Fruit fly (Drosophila melanogaster) whole organism, embryonic: ENCODE measurements around the gene cno.
A peak's percentile ranks its signal among the peaks of the same experiment; 100 is the strongest.

ENCODE experiments used
- Awh ChIP-seq: fragments of 200-800 bp; sonication (Bioruptor generic); IDR thresholded peaks from 2 replicates; pipeline ENCODE4, ENCODE4 v1.3.6; 2022; ENCODE audit warnings: missing biosample characterization, missing genetic modification characterization
- B-H2 ChIP-seq: fragments of 200-800 bp; sonication (Bioruptor generic); optimal IDR thresholded peaks from 2 replicates; lab custom pipeline; 2018; ENCODE audit warnings: missing biosample characterization, mild to moderate bottlenecking, missing genetic modification characterization
- Bgb ChIP-seq: fragments of 200-800 bp; sonication (Bioruptor generic); IDR thresholded peaks from 2 replicates; pipeline ENCODE4 v1.3.6; 2022; ENCODE audit warnings: missing biosample characterization, missing genetic modification characterization; ENCODE audit not compliant: partially characterized antibody
- CG10274 ChIP-seq: fragments of 200-800 bp; sonication (Bioruptor generic); optimal IDR thresholded peaks from 3 replicates; lab custom pipeline; 2017; ENCODE audit warnings: missing biosample characterization, mild to moderate bottlenecking, missing genetic modification characterization
- CG10321 ChIP-seq: fragments of 200-800 bp; sonication (Bioruptor generic); IDR thresholded peaks from 2 replicates; pipeline ENCODE4 v1.3.6; 2022; ENCODE audit warnings: missing biosample characterization, missing genetic modification characterization
- CG10431 ChIP-seq: fragments of 200-800 bp; sonication (Bioruptor generic); optimal IDR thresholded peaks from 3 replicates; lab custom pipeline; 2018; ENCODE audit warnings: missing biosample characterization, mild to moderate bottlenecking, missing genetic modification characterization
- CG10959 ChIP-seq: fragments of 200-800 bp; sonication (Bioruptor generic); IDR thresholded peaks from 2 replicates; pipeline ENCODE4 v1.3.6; 2022; ENCODE audit warnings: missing biosample characterization, missing genetic modification characterization
- CG12219 ChIP-seq: fragments of 200-800 bp; sonication (Bioruptor generic); optimal IDR thresholded peaks from 3 replicates; lab custom pipeline; 2018; ENCODE audit warnings: missing biosample characterization, mild to moderate bottlenecking, missing genetic modification characterization
- CG14441 ChIP-seq: fragments of 200-800 bp; sonication (Bioruptor generic); IDR thresholded peaks from 2 replicates; pipeline ENCODE4 v1.3.6; 2022; ENCODE audit warnings: missing biosample characterization, missing genetic modification characterization
- CG15011 ChIP-seq: fragments of 200-800 bp; sonication (Bioruptor generic); optimal IDR thresholded peaks from 3 replicates; lab custom pipeline; 2018; ENCODE audit warnings: missing biosample characterization, mild to moderate bottlenecking, missing genetic modification characterization
- CG17328 ChIP-seq: fragments of 200-800 bp; sonication (Bioruptor generic); IDR thresholded peaks from 2 replicates; pipeline ENCODE4 v1.3.6; 2022; ENCODE audit warnings: missing biosample characterization, missing genetic modification characterization
- CG17912 ChIP-seq: fragments of 200-800 bp; sonication (Bioruptor generic); optimal IDR thresholded peaks from 2 replicates; lab custom pipeline; 2018; ENCODE audit warnings: missing biosample characterization, mild to moderate bottlenecking, missing genetic modification characterization
- CG1792 ChIP-seq: fragments of 200-800 bp; sonication (Bioruptor generic); optimal IDR thresholded peaks from 2 replicates; lab custom pipeline; 2016; ENCODE audit warnings: missing biosample characterization, missing genetic modification characterization
- CG1832 ChIP-seq: fragments of 200-800 bp; sonication (Bioruptor generic); optimal IDR thresholded peaks from 2 replicates; lab custom pipeline; 2017; ENCODE audit warnings: missing biosample characterization, mild to moderate bottlenecking, missing genetic modification characterization, inconsistent platforms
- CG30020 ChIP-seq: fragments of 200-800 bp; optimal IDR thresholded peaks from 2 replicates; lab custom pipeline; 2019; ENCODE audit warnings: missing biosample characterization, mild to moderate bottlenecking, missing genetic modification characterization, moderate library complexity
- CG3065 ChIP-seq: fragments of 200-800 bp; sonication (Bioruptor generic); optimal IDR thresholded peaks from 2 replicates; lab custom pipeline; 2016; ENCODE audit warnings: missing biosample characterization, missing genetic modification characterization
- CG31224 ChIP-seq: fragments of 200-800 bp; sonication (Bioruptor generic); IDR thresholded peaks from 2 replicates; pipeline ENCODE4 v1.3.6; 2022; ENCODE audit warnings: missing biosample characterization, missing genetic modification characterization
- CG32767 ChIP-seq: fragments of 200-800 bp; sonication (Bioruptor generic); IDR thresholded peaks from 2 replicates; pipeline ENCODE4 v1.3.6; 2022; ENCODE audit warnings: missing biosample characterization, missing genetic modification characterization
- CG34376 ChIP-seq: fragments of 200-800 bp; sonication (Bioruptor generic); optimal IDR thresholded peaks from 2 replicates; lab custom pipeline; 2018; ENCODE audit warnings: missing biosample characterization, mild to moderate bottlenecking, missing genetic modification characterization
- CG4360 ChIP-seq: fragments of 200-800 bp; sonication (Bioruptor generic); IDR thresholded peaks from 2 replicates; pipeline ENCODE4 v1.3.6; 2022; ENCODE audit warnings: missing biosample characterization, missing genetic modification characterization
- CG4730 ChIP-seq: fragments of 200-800 bp; sonication (Bioruptor generic); IDR thresholded peaks from 2 replicates; pipeline ENCODE4 v1.3.6; 2022; ENCODE audit warnings: missing biosample characterization, missing genetic modification characterization
- CG6254 ChIP-seq: fragments of 200-800 bp; sonication (Bioruptor generic); optimal IDR thresholded peaks from 3 replicates; lab custom pipeline; 2017; ENCODE audit warnings: mild to moderate bottlenecking, missing biosample characterization, missing genetic modification reagents, missing genetic modification characterization
- CG6683 ChIP-seq: fragments of 200-800 bp; sonication (Bioruptor generic); optimal IDR thresholded peaks from 2 replicates; lab custom pipeline; 2017; ENCODE audit warnings: missing biosample characterization, mild to moderate bottlenecking, missing genetic modification characterization, missing genetic modification reagents
- CG7839 ChIP-seq: fragments of 200-800 bp; sonication (Bioruptor generic); optimal IDR thresholded peaks from 3 replicates; lab custom pipeline; 2018; ENCODE audit warnings: missing biosample characterization, mild to moderate bottlenecking, missing genetic modification characterization, moderate library complexity
- CG7963 ChIP-seq: fragments of 200-800 bp; sonication (Bioruptor generic); IDR thresholded peaks from 3 replicates; pipeline ENCODE4 v1.3.6; 2022; ENCODE audit warnings: missing biosample characterization, missing genetic modification characterization; ENCODE audit not compliant: partially characterized antibody
- CG8388 ChIP-seq: fragments of 200-800 bp; sonication (Bioruptor generic); optimal IDR thresholded peaks from 2 replicates; lab custom pipeline; 2019; ENCODE audit warnings: missing biosample characterization, mild to moderate bottlenecking, missing genetic modification characterization, moderate library complexity
- Dad ChIP-seq: fragments of 200-800 bp; sonication (Bioruptor generic); optimal IDR thresholded peaks from 3 replicates; lab custom pipeline; 2016; ENCODE audit warnings: missing biosample characterization, missing genetic modification characterization
- Dip3 ChIP-seq: fragments of 200-800 bp; sonication (Bioruptor generic); optimal IDR thresholded peaks from 3 replicates; lab custom pipeline; 2016; ENCODE audit warnings: missing biosample characterization, missing genetic modification characterization
- Dll ChIP-seq: fragments of 200-800 bp; sonication (Bioruptor generic); IDR thresholded peaks from 4 replicates; pipeline ENCODE4 v1.3.6; 2022; ENCODE audit warnings: missing biosample characterization, missing genetic modification characterization; ENCODE audit not compliant: partially characterized antibody
- Dp ChIP-seq: fragments of 200-800 bp; sonication (Bioruptor generic); optimal IDR thresholded peaks from 2 replicates; lab custom pipeline; 2018; ENCODE audit warnings: missing biosample characterization, mild to moderate bottlenecking, missing genetic modification characterization, moderate library complexity
- E2f1 ChIP-seq: fragments of 200-800 bp; sonication (Bioruptor generic); IDR thresholded peaks from 2 replicates; pipeline ENCODE4 v1.3.6; 2022; ENCODE audit warnings: missing biosample characterization, missing genetic modification characterization
- Gug ChIP-seq: fragments of 200-800 bp; sonication (Bioruptor generic); IDR thresholded peaks from 4 replicates; pipeline ENCODE4 v1.3.6; 2022; ENCODE audit warnings: missing biosample characterization, missing genetic modification characterization
- H15 ChIP-seq: fragments of 200-800 bp; sonication (Bioruptor generic); IDR thresholded peaks from 3 replicates; pipeline ENCODE4 v1.3.6; 2022; ENCODE audit warnings: missing biosample characterization, missing genetic modification characterization
- Hr39 ChIP-seq: fragments of >200 bp; optimal IDR thresholded peaks from 2 replicates; lab custom pipeline; 2017
- Max ChIP-seq: fragments of 200-800 bp; sonication (Bioruptor generic); optimal IDR thresholded peaks from 2 replicates; lab custom pipeline; 2016; ENCODE audit warnings: missing biosample characterization, mild to moderate bottlenecking, missing genetic modification characterization
- NC2α ChIP-seq: fragments of 200-800 bp; sonication (Bioruptor generic); optimal IDR thresholded peaks from 2 replicates; lab custom pipeline; 2016; ENCODE audit warnings: missing biosample characterization, missing genetic modification characterization
- Taf1 ChIP-seq: fragments of 200-800 bp; sonication (Bioruptor generic); IDR thresholded peaks from 2 replicates; pipeline ENCODE4 v1.3.6; 2022; ENCODE audit warnings: missing biosample characterization, missing genetic modification characterization
- abd-A ChIP-seq: fragments of 200-800 bp; sonication (Bioruptor generic); optimal IDR thresholded peaks from 3 replicates; lab custom pipeline; 2019; ENCODE audit warnings: missing biosample characterization, mild to moderate bottlenecking, missing genetic modification characterization, moderate library complexity
- amos ChIP-seq: fragments of 200-800 bp; sonication (Bioruptor generic); IDR thresholded peaks from 2 replicates; pipeline ENCODE4 v1.3.6; 2022; ENCODE audit warnings: missing biosample characterization, missing genetic modification characterization; ENCODE audit not compliant: partially characterized antibody
- ap ChIP-seq: fragments of 200-800 bp; sonication (Bioruptor generic); IDR thresholded peaks from 2 replicates; pipeline ENCODE4 v1.3.6; 2022; ENCODE audit warnings: missing biosample characterization, missing genetic modification characterization
- dan ChIP-seq: fragments of 200-800 bp; sonication (Bioruptor generic); IDR thresholded peaks from 2 replicates; pipeline ENCODE4 v1.3.6; 2022; ENCODE audit warnings: missing biosample characterization, missing genetic modification characterization
- ewg ChIP-seq: fragments of 200-800 bp; sonication (Bioruptor generic); optimal IDR thresholded peaks from 3 replicates; lab custom pipeline; 2017; ENCODE audit warnings: mild to moderate bottlenecking, missing biosample characterization, missing genetic modification reagents, missing genetic modification characterization
- ken ChIP-seq: fragments of 200-800 bp; sonication (Bioruptor generic); IDR thresholded peaks from 3 replicates; pipeline ENCODE4 v1.3.6; 2022; ENCODE audit warnings: missing biosample characterization, missing genetic modification characterization
- mam ChIP-seq: fragments of 200-800 bp; sonication (Bioruptor generic); optimal IDR thresholded peaks from 3 replicates; lab custom pipeline; 2016; ENCODE audit warnings: missing biosample characterization, missing genetic modification characterization
- mirr ChIP-seq: fragments of 200-800 bp; sonication (Bioruptor generic); optimal IDR thresholded peaks from 3 replicates; lab custom pipeline; 2018; ENCODE audit warnings: missing biosample characterization, mild to moderate bottlenecking, missing genetic modification characterization
- odd ChIP-seq: fragments of 200-800 bp; sonication (Bioruptor generic); optimal IDR thresholded peaks from 2 replicates; lab custom pipeline; 2017; ENCODE audit warnings: missing biosample characterization, mild to moderate bottlenecking, missing genetic modification characterization
- onecut ChIP-seq: fragments of 200-800 bp; sonication (Bioruptor generic); IDR thresholded peaks from 2 replicates; pipeline ENCODE4 v1.3.6; 2022; ENCODE audit warnings: missing biosample characterization, missing genetic modification characterization
- pros ChIP-seq: fragments of 200-800 bp; sonication (Bioruptor generic); optimal IDR thresholded peaks from 3 replicates; lab custom pipeline; 2019; ENCODE audit warnings: missing biosample characterization, mild to moderate bottlenecking, missing genetic modification characterization, moderate library complexity
- scrt ChIP-seq: fragments of 200-800 bp; sonication (Bioruptor generic); optimal IDR thresholded peaks from 2 replicates; lab custom pipeline; 2018; ENCODE audit warnings: missing biosample characterization, mild to moderate bottlenecking, missing genetic modification characterization, moderate library complexity
- slou ChIP-seq: fragments of 200-800 bp; sonication (Bioruptor generic); optimal IDR thresholded peaks from 3 replicates; lab custom pipeline; 2016; ENCODE audit warnings: missing biosample characterization, missing genetic modification characterization
- wek ChIP-seq: fragments of 200-800 bp; sonication (Bioruptor generic); optimal IDR thresholded peaks from 3 replicates; lab custom pipeline; 2018; ENCODE audit warnings: missing biosample characterization, mild to moderate bottlenecking, missing genetic modification characterization, moderate library complexity

Gene cno

dm6 chr3R:5126884-5127283 lies 90.4 kb downstream of the cno start (continued):
- TF ChIP-seq odd (GFP tag; lab: Kevin White, UChicago) = no peak
- TF ChIP-seq amos (GFP tag; lab: Robert Waterston, UW) = peak; percentile 52
- peak; percentile 30 for TF ChIP-seq scrt (GFP tag; lab: Kevin White, UChicago)
- peak; percentile 53 for TF ChIP-seq Dad (GFP tag; lab: Kevin White, UChicago)
- no peak for TF ChIP-seq CG17328 (GFP tag; lab: Robert Waterston, UW)
- TF ChIP-seq ken (GFP tag; lab: Robert Waterston, UW) = peak; percentile 69
- peak; percentile 68 for TF ChIP-seq Dp (GFP tag; lab: Kevin White, UChicago)
- no peak for TF ChIP-seq dan (GFP tag; lab: Robert Waterston, UW)
- no peak for TF ChIP-seq CG14441 (GFP tag; lab: Robert Waterston, UW)
- TF ChIP-seq wek = no peak
- peak; percentile 69 for TF ChIP-seq CG7839
- peak; percentile 27 for TF ChIP-seq CG8388 (GFP tag; lab: Kevin White, UChicago)
- 0 out of 2 replicates have a peak, but pooled peaks have one; percentile 11 for TF ChIP-seq E2f1 (GFP tag; lab: Robert Waterston, UW)
- no peak for TF ChIP-seq CG4360 (GFP tag; lab: Robert Waterston, UW)
- TF ChIP-seq CG31224 (GFP tag; lab: Robert Waterston, UW) = no peak
- TF ChIP-seq B-H2 (GFP tag; lab: Kevin White, UChicago) = peak; percentile 78
- TF ChIP-seq mirr (GFP tag; lab: Kevin White, UChicago) = peak; percentile 28
- TF ChIP-seq CG30020 (tag; lab: Kevin White, UChicago) = peak; percentile 15
- TF ChIP-seq CG10321 (GFP tag; lab: Robert Waterston, UW) = no peak
- TF ChIP-seq ewg (GFP tag; lab: Kevin White, UChicago) = peak; percentile 39
- peak; percentile 50 for TF ChIP-seq Dip3 (GFP tag; lab: Kevin White, UChicago)
- peak; percentile 60 for TF ChIP-seq Bgb (GFP tag; lab: Robert Waterston, UW)
- TF ChIP-seq onecut (GFP tag; lab: Robert Waterston, UW) = peak; percentile 38; the same call in 1 of the 2 replicates
- no peak for TF ChIP-seq CG12219 (GFP tag; lab: Kevin White, UChicago)
- TF ChIP-seq ap (GFP tag; lab: Robert Waterston, UW) = no peak
- peak; percentile 14 for TF ChIP-seq pros
- TF ChIP-seq CG17912 (GFP tag; lab: Kevin White, UChicago) = peak; percentile 73
- 0 out of 2 replicates have a peak, but pooled peaks have one; percentile 13 for TF ChIP-seq CG4730
- peak; percentile 60; the same call in 1 of the 2 replicates for TF ChIP-seq Awh (GFP tag; lab: Robert Waterston, UW)
- TF ChIP-seq H15 (GFP tag; lab: Robert Waterston, UW) = peak; percentile 58; the same call in 1 of the 3 replicates
- TF ChIP-seq NC2α = peak; percentile 44
- TF ChIP-seq CG10274 (GFP tag; lab: Kevin White, UChicago) = no peak
- peak; percentile 40; the same call in 1 of the 2 replicates for TF ChIP-seq CG10959 (GFP tag; lab: Robert Waterston, UW)
- no peak for TF ChIP-seq CG10431 (GFP tag; lab: Kevin White, UChicago)
- peak; percentile 31 for TF ChIP-seq slou (GFP tag; lab: Kevin White, UChicago)
- TF ChIP-seq CG15011 (GFP tag; lab: Kevin White, UChicago) = no peak
- TF ChIP-seq CG32767 (GFP tag; lab: Robert Waterston, UW) = no peak
- TF ChIP-seq mam (GFP tag; lab: Kevin White, UChicago) = peak; percentile 78
- TF ChIP-seq Hr39 (lab: Kevin White, UChicago) = no peak
- no peak for TF ChIP-seq CG7963 (GFP tag; lab: Robert Waterston, UW)
- peak; percentile 5 for TF ChIP-seq Max
- TF ChIP-seq CG34376 = no peak
- TF ChIP-seq CG1792 (GFP tag; lab: Kevin White, UChicago) = peak; percentile 19
- TF ChIP-seq CG6254 (GFP tag; lab: Kevin White, UChicago) = no peak
- no peak for TF ChIP-seq Taf1
- no peak for TF ChIP-seq Dll (GFP tag; lab: Robert Waterston, UW)
- no peak for TF ChIP-seq CG1832 (GFP tag; lab: Kevin White, UChicago)
- TF ChIP-seq Gug = peak; percentile 78
- peak; percentile 76 for TF ChIP-seq abd-A (tag; lab: Kevin White, UChicago)
- TF ChIP-seq CG3065 = peak; percentile 64
- no peak for TF ChIP-seq CG6683 (GFP tag; lab: Kevin White, UChicago)
